Fruit fly (Drosophila melanogaster) whole organism, pupa: ENCODE results near the gene Spindly.

ENCODE experiments used
- CG10348 ChIP-seq: fragments of 200-800 bp; sonication (Bioruptor generic); IDR thresholded peaks from 2 replicates; pipeline ENCODE4 v1.3.6; 2022; ENCODE audit warnings: missing biosample characterization, missing genetic modification characterization
- CG12605 ChIP-seq: fragments of 200-800 bp; sonication (Bioruptor generic); IDR thresholded peaks from 2 replicates; pipeline ENCODE4 v1.3.6; 2022; ENCODE audit warnings: missing biosample characterization, missing genetic modification characterization
- CG13204 ChIP-seq: fragments of 200-800 bp; sonication (Bioruptor generic); optimal IDR thresholded peaks from 2 replicates; lab custom pipeline; 2018; ENCODE audit warnings: missing biosample characterization, mild to moderate bottlenecking, missing genetic modification characterization, moderate library complexity
- CG14655 ChIP-seq: fragments of 200-800 bp; sonication (Bioruptor generic); optimal IDR thresholded peaks from 3 replicates; lab custom pipeline; 2017; ENCODE audit warnings: mild to moderate bottlenecking, missing biosample characterization, missing genetic modification reagents, missing genetic modification characterization
- CG15710 ChIP-seq: fragments of 200-800 bp; sonication (Bioruptor generic); optimal IDR thresholded peaks from 2 replicates; lab custom pipeline; 2018; ENCODE audit warnings: missing biosample characterization, mild to moderate bottlenecking, missing genetic modification characterization, moderate library complexity
- CG17806 ChIP-seq: fragments of 200-800 bp; sonication (Bioruptor generic); optimal IDR thresholded peaks from 2 replicates; lab custom pipeline; 2018; ENCODE audit warnings: missing biosample characterization, mild to moderate bottlenecking, missing genetic modification characterization, moderate library complexity
- CG32121 ChIP-seq: fragments of 200-800 bp; sonication (Bioruptor generic); IDR thresholded peaks from 2 replicates; pipeline ENCODE4 v1.3.6; 2022; ENCODE audit warnings: missing biosample characterization, missing genetic modification characterization
- CG34367 ChIP-seq: fragments of 200-800 bp; sonication (Bioruptor generic); optimal IDR thresholded peaks from 2 replicates; lab custom pipeline; 2018; ENCODE audit warnings: missing biosample characterization, mild to moderate bottlenecking, missing genetic modification characterization
- CG4496 ChIP-seq: fragments of 200-800 bp; sonication (Bioruptor generic); IDR thresholded peaks from 3 replicates; pipeline ENCODE4 v1.3.6; 2022; ENCODE audit warnings: missing biosample characterization, missing genetic modification characterization
- CG8159 ChIP-seq: fragments of 200-800 bp; sonication (Bioruptor generic); optimal IDR thresholded peaks from 3 replicates; lab custom pipeline; 2018; ENCODE audit warnings: missing biosample characterization, mild to moderate bottlenecking, missing genetic modification characterization, moderate library complexity
- CG8301 ChIP-seq: fragments of 200-800 bp; sonication (Bioruptor generic); optimal IDR thresholded peaks from 2 replicates; lab custom pipeline; 2018; ENCODE audit warnings: missing biosample characterization, mild to moderate bottlenecking, missing genetic modification characterization
- CG9948 ChIP-seq: fragments of 200-800 bp; sonication (Bioruptor generic); optimal IDR thresholded peaks from 2 replicates; lab custom pipeline; 2018; ENCODE audit warnings: missing biosample characterization, mild to moderate bottlenecking, missing genetic modification characterization, moderate library complexity
- D1 ChIP-seq: fragments of 200-800 bp; sonication (Bioruptor generic); optimal IDR thresholded peaks from 2 replicates; lab custom pipeline; 2018; ENCODE audit warnings: missing biosample characterization, mild to moderate bottlenecking, missing genetic modification characterization, moderate library complexity
- EcR ChIP-seq: fragments of 200-800 bp; sonication (Bioruptor generic); optimal IDR thresholded peaks from 3 replicates; lab custom pipeline; 2019; ENCODE audit warnings: missing biosample characterization, missing genetic modification characterization, mild to moderate bottlenecking, moderate library complexity, missing genetic modification reagents
- Ets98B ChIP-seq: fragments of 200-800 bp; sonication (Bioruptor generic); IDR thresholded peaks from 2 replicates; pipeline ENCODE4 v1.3.6; 2022; ENCODE audit warnings: missing biosample characterization, missing genetic modification characterization
- Pif1A ChIP-seq: fragments of 200-800 bp; sonication (Bioruptor generic); optimal IDR thresholded peaks from 3 replicates; lab custom pipeline; 2016; ENCODE audit warnings: missing biosample characterization, missing genetic modification characterization
- Pif1B ChIP-seq: fragments of 200-800 bp; sonication (Bioruptor generic); optimal IDR thresholded peaks from 3 replicates; lab custom pipeline; 2016; ENCODE audit warnings: missing biosample characterization, missing genetic modification characterization
- Snoo ChIP-seq: fragments of 200-800 bp; sonication (Bioruptor generic); optimal IDR thresholded peaks from 3 replicates; lab custom pipeline; 2017; ENCODE audit warnings: missing biosample characterization, mild to moderate bottlenecking, missing genetic modification characterization, inconsistent platforms
- fd96Ca ChIP-seq: fragments of 200-800 bp; sonication (Bioruptor generic); IDR thresholded peaks from 3 replicates; pipeline ENCODE4 v1.3.6; 2022; ENCODE audit warnings: missing biosample characterization, missing genetic modification characterization
- gl ChIP-seq: fragments of 200-800 bp; sonication (Bioruptor generic); optimal IDR thresholded peaks from 2 replicates; lab custom pipeline; 2018; ENCODE audit warnings: missing biosample characterization, mild to moderate bottlenecking, missing genetic modification characterization
- rn ChIP-seq: fragments of 200-800 bp; sonication (Bioruptor generic); IDR thresholded peaks from 2 replicates; pipeline ENCODE4 v1.3.6; 2022; ENCODE audit warnings: missing biosample characterization, missing genetic modification characterization

Spindly gene

dm6 chr2L:3572529-3573171 is 42.5 kb upstream of the Spindly start:
- TF ChIP-seq CG15710 (tag; lab: Kevin White, UChicago) (no peak), CG12605 (GFP tag; lab: Robert Waterston, UW) (no peak), fd96Ca (no peak), CG34367 (no peak), gl (tag; lab: Kevin White, UChicago) (no peak), CG13204 (GFP tag; lab: Kevin White, UChicago) (no peak), CG9948 (tag; lab: Kevin White, UChicago) (no peak), Pif1B (no peak), CG32121 (GFP tag; lab: Robert Waterston, UW) (no peak), CG8301 (tag; lab: Kevin White, UChicago) (no peak), CG8159 (tag; lab: Kevin White, UChicago) (no peak), CG4496 (no peak), Ets98B (GFP tag; lab: Robert Waterston, UW) (no peak), rn (GFP tag; lab: Robert Waterston, UW) (no peak), CG14655 (GFP tag; lab: Kevin White, UChicago) (no peak), Snoo (tag; lab: Kevin White, UChicago) (no peak), D1 (tag; lab: Kevin White, UChicago) (no peak), CG17806 (tag; lab: Kevin White, UChicago) (no peak), EcR (no peak), Pif1A (GFP tag; lab: Kevin White, UChicago) (no peak)
- TF ChIP-seq, all 21 proteins: peak for 0

DNA sequence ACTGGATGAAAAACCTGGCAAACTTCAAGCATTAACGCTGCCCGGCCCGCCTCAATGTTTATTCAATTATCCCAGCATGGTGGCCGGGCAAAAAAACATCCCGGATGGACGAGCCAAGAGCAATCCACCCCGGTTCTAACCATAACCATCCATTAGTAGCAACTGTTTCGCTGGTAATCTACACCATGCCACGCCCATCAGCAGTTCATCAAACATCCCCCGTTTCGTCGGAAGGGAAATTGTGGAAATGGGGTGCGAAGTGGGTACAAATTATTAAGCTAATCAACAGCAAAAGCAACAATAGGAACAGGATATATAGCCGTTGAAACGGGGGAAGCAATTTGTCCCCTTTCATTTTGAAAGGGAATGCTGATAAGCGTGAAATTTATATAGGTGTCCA is 41.3 kb upstream of the Spindly start:
- no peak for TF ChIP-seq Ets98B (GFP tag; lab: Robert Waterston, UW)
- no peak for TF ChIP-seq D1 (tag; lab: Kevin White, UChicago)
- no peak for TF ChIP-seq CG32121 (GFP tag; lab: Robert Waterston, UW)
- TF ChIP-seq gl (tag; lab: Kevin White, UChicago) = no peak
- TF ChIP-seq CG34367 = no peak

DNA sequence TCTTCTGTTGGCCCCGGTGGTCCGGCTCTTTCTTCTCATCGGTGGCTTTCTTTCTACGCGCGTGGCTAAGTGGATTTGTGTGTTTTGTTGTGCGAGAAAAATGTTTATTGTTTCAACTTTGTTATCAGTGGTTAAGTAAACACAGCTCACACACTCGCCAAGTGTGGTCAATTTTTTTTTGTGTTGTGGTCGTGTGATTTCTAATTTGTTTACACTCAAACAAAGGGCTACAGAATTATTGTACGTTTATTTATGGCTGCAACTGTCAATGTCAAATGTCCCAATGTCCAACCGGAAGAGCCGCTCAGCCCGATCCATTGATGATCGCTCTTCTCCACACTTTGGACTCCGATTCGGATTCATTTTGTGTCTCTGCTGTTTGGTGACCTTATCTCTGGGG is 40.4 kb upstream of the Spindly start:
- no peak for TF ChIP-seq CG17806 (tag; lab: Kevin White, UChicago)
- no peak for TF ChIP-seq CG15710 (tag; lab: Kevin White, UChicago)
- no peak for TF ChIP-seq D1 (tag; lab: Kevin White, UChicago)

DNA sequence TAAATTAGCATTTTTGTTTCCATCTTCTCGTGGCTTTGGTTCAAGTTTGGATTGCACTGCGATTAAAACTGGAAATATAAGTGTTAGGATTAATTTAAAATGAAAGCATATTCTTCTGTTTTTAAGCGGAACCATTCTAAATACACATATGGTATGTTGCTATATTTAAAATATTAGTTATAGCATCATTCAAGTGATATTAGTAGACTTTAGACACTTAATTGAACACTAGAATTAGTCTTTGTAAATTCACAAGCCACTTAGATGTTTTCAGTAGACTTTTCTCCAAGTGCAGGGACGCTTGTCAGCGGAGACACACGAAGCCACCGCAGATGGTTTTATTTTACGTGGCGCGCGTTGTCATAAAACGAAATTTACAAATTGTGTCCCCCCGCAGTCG is 39.8 kb upstream of the Spindly start:
- TF ChIP-seq CG12605 (GFP tag; lab: Robert Waterston, UW) (no peak), Snoo (tag; lab: Kevin White, UChicago) (peak; percentile 25), Pif1B (no peak), CG4496 (no peak), CG8159 (tag; lab: Kevin White, UChicago) (no peak), Pif1A (GFP tag; lab: Kevin White, UChicago) (no peak), D1 (tag; lab: Kevin White, UChicago) (no peak)

DNA sequence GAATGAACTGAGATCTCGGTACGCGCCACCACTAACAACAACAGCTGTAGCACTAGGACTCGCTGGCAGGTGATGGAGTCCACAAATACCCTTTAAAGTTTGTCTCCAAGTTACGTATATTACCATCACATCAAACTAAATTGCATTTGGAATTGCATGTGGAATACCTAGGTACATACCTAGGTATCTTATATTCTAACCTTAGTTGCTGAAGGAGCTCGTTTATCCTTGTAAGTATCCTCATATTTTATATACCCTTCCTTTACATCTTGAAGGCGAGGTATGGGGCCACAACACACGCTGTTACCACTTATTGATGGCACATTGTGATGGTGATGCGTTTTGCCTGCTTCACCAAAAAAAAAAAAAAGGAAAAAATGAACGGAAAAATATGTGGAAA is 37.3 kb upstream of the Spindly start:
- TF ChIP-seq Pif1B (peak; percentile 12), CG15710 (tag; lab: Kevin White, UChicago) (peak; percentile 11), CG8301 (tag; lab: Kevin White, UChicago) (peak; percentile 19), CG9948 (tag; lab: Kevin White, UChicago) (peak; percentile 52), CG10348 (GFP tag; lab: Robert Waterston, UW) (no peak), CG14655 (GFP tag; lab: Kevin White, UChicago) (peak; percentile 47), CG17806 (tag; lab: Kevin White, UChicago) (peak; percentile 19), CG34367 (no peak), CG8159 (tag; lab: Kevin White, UChicago) (peak; percentile 48)
- TF ChIP-seq, all 21 proteins: peak for 7

DNA sequence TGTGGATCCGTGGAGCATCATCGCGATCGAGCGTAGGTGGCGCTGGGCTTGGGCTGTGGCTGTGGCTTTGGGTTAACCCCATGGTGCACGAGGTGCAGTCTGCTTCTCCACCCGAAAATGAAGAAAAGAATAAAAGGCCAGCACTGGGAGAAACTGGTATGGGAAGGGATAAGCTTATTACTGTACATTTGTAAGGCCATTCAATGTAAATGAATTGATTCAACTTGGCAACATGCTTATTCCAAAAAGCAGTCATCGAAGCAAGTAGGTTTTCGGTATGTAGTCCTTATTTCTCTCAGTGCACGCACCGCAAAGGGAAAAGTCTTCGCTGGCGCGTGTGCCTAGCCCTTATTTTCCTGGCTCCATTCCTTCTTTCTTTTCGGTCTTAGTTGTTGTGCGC is 36.4 kb upstream of the Spindly start:
- TF ChIP-seq EcR (no peak), CG8301 (tag; lab: Kevin White, UChicago) (peak; percentile 60), CG12605 (GFP tag; lab: Robert Waterston, UW) (0 out of 2 replicates have a peak, but pooled peaks have one; percentile 14), CG13204 (GFP tag; lab: Kevin White, UChicago) (no peak), fd96Ca (peak; percentile 67; the same call in 2 of the 3 replicates), rn (GFP tag; lab: Robert Waterston, UW) (0 out of 2 replicates have a peak, but pooled peaks have one; percentile 27), CG8159 (tag; lab: Kevin White, UChicago) (peak; percentile 61), D1 (tag; lab: Kevin White, UChicago) (no peak), gl (tag; lab: Kevin White, UChicago) (no peak), CG32121 (GFP tag; lab: Robert Waterston, UW) (no peak), CG9948 (tag; lab: Kevin White, UChicago) (peak; percentile 62), Snoo (tag; lab: Kevin White, UChicago) (peak; percentile 44), CG4496 (no peak; the same call in 2 of the 3 replicates), CG34367 (peak; percentile 49), CG14655 (GFP tag; lab: Kevin White, UChicago) (peak; percentile 79), Pif1B (no peak), Pif1A (GFP tag; lab: Kevin White, UChicago) (peak; percentile 60), CG17806 (tag; lab: Kevin White, UChicago) (peak; percentile 61), CG10348 (GFP tag; lab: Robert Waterston, UW) (no peak), Ets98B (GFP tag; lab: Robert Waterston, UW) (0 out of 2 replicates have a peak, but pooled peaks have one; percentile 23), CG15710 (tag; lab: Kevin White, UChicago) (peak; percentile 54)
